4 fruit fly cellular contexts compared by ENCODE assay signal in genomic region chr3R:8340675-8341275, dm6.
TF ChIP-seq lines count a peak whose summit lies in the region.

Gene COX7A (minus strand): TSS chr3R:8341043.
Gene Arl2 (plus strand): TSS chr3R:8341100.

- no peak for TF ChIP-seq CTCF in whole organism, embryonic (GFP tag; optimal IDR thresholded peaks at IDR 0.05; lab: Kevin White, UChicago)

TF ChIP-seq in whole organism, adult, 20 proteins besides CTCF, POLR2A, EP300 and RAD21:
- TF ChIP-seq Crg-1 (GFP tag; optimal IDR thresholded peaks at IDR 0.05; lab: Kevin White, UChicago) (peak; percentile 20), CG7101 (tag; optimal IDR thresholded peaks at IDR 0.05; lab: Kevin White, UChicago) (peak; percentile 1), Clk (GFP tag; optimal IDR thresholded peaks at IDR 0.05; lab: Kevin White, UChicago) (no peak), CG14711 (tag; optimal IDR thresholded peaks at IDR 0.05; lab: Kevin White, UChicago) (peak; percentile 16), tj (GFP tag; optimal IDR thresholded peaks at IDR 0.05; lab: Kevin White, UChicago) (peak; percentile 23), bab1 (GFP tag; optimal IDR thresholded peaks at IDR 0.05; lab: Kevin White, UChicago) (peak; percentile 8), cnc (optimal IDR thresholded peaks at IDR 0.05; lab: Kevin White, UChicago) (no peak), CG11617 (GFP tag; optimal IDR thresholded peaks at IDR 0.05; lab: Kevin White, UChicago) (no peak)
TF ChIP-seq in whole organism, adult: peak in this region for 5.

TF ChIP-seq in whole organism, embryonic, 481 proteins besides CTCF, POLR2A, EP300 and RAD21 (continues in another document):
- peak; percentile 89 for TF ChIP-seq hb (GFP tag; IDR thresholded peaks at IDR 0.05; lab: Robert Waterston, UW; ENCODE audit: partially characterized antibody)
- no peak for TF ChIP-seq CG9817 (tag; optimal IDR thresholded peaks at IDR 0.05; lab: Kevin White, UChicago)
- TF ChIP-seq CG31365 (tag; optimal IDR thresholded peaks at IDR 0.05; lab: Kevin White, UChicago): peak; percentile 8
- peak; percentile 96 for TF ChIP-seq ato (GFP tag; IDR thresholded peaks at IDR 0.05; lab: Robert Waterston, UW; ENCODE audit: partially characterized antibody)
- TF ChIP-seq dm (GFP tag; optimal IDR thresholded peaks at IDR 0.05; lab: Kevin White, UChicago): peak; percentile 23
- no peak for TF ChIP-seq Atf3 (GFP tag; optimal IDR thresholded peaks at IDR 0.05; lab: Kevin White, UChicago)
- TF ChIP-seq onecut (GFP tag; IDR thresholded peaks at IDR 0.05; lab: Robert Waterston, UW): 0 out of 2 replicates have a peak, but pooled peaks have one; percentile 10
- TF ChIP-seq Myb (GFP tag; optimal IDR thresholded peaks at IDR 0.05; lab: Kevin White, UChicago): peak; percentile 1
- peak; percentile 9 for TF ChIP-seq Meics (GFP tag; optimal IDR thresholded peaks at IDR 0.05; lab: Kevin White, UChicago)
- TF ChIP-seq lilli (GFP tag; optimal IDR thresholded peaks at IDR 0.05; lab: Kevin White, UChicago): peak; percentile 20
- peak; percentile 95 for TF ChIP-seq zen2 (GFP tag; IDR thresholded peaks at IDR 0.05; lab: Robert Waterston, UW; ENCODE audit: partially characterized antibody)
- peak; percentile 89 for TF ChIP-seq nerfin-2 (GFP tag; IDR thresholded peaks at IDR 0.05; lab: Robert Waterston, UW; ENCODE audit: partially characterized antibody)
- peak; percentile 94 for TF ChIP-seq sna (GFP tag; IDR thresholded peaks at IDR 0.05; lab: Robert Waterston, UW; ENCODE audit: partially characterized antibody)
- peak; percentile 37 for TF ChIP-seq CG17385 (GFP tag; optimal IDR thresholded peaks at IDR 0.05; lab: Kevin White, UChicago)
- no peak for TF ChIP-seq lov (optimal IDR thresholded peaks at IDR 0.05; lab: Kevin White, UChicago)
- TF ChIP-seq lov (GFP tag; IDR thresholded peaks at IDR 0.05; lab: Robert Waterston, UW): no peak
- TF ChIP-seq CG8924 (tag; optimal IDR thresholded peaks at IDR 0.05; lab: Kevin White, UChicago): peak; percentile 77
- TF ChIP-seq CG6791 (GFP tag; IDR thresholded peaks at IDR 0.05; lab: Robert Waterston, UW; ENCODE audit: partially characterized antibody): peak; percentile 94
- peak; percentile 72 for TF ChIP-seq CG12659 (GFP tag; optimal IDR thresholded peaks at IDR 0.05; lab: Kevin White, UChicago)
- no peak for TF ChIP-seq Stat92E (GFP tag; optimal IDR thresholded peaks at IDR 0.05; lab: Kevin White, UChicago)
- no peak for TF ChIP-seq Mrtf (GFP tag; IDR thresholded peaks at IDR 0.05; lab: Robert Waterston, UW)
- TF ChIP-seq Sin3A (optimal IDR thresholded peaks at IDR 0.05; lab: Kevin White, UChicago): peak; percentile 30
- peak; percentile 96 for TF ChIP-seq CG13287 (GFP tag; IDR thresholded peaks at IDR 0.05; lab: Robert Waterston, UW; ENCODE audit: partially characterized antibody)
- TF ChIP-seq nerfin-1 (tag; optimal IDR thresholded peaks at IDR 0.05; lab: Kevin White, UChicago): peak; percentile 14
- TF ChIP-seq tx (GFP tag; optimal IDR thresholded peaks at IDR 0.05; lab: Kevin White, UChicago): peak; percentile 31
- TF ChIP-seq mam (GFP tag; optimal IDR thresholded peaks at IDR 0.05; lab: Kevin White, UChicago): no peak

TF ChIP-seq in whole organism, prepupa, 60 proteins besides CTCF, POLR2A, EP300 and RAD21:
- TF ChIP-seq fkh (GFP tag; optimal IDR thresholded peaks at IDR 0.05; lab: Kevin White, UChicago) (peak; percentile 8), achi (GFP tag; optimal IDR thresholded peaks at IDR 0.05; lab: Kevin White, UChicago) (peak; percentile 99), Blimp-1 (GFP tag; optimal IDR thresholded peaks at IDR 0.05; lab: Kevin White, UChicago) (no peak), Hr4 (GFP tag; optimal IDR thresholded peaks at IDR 0.05; lab: Kevin White, UChicago) (no peak), lz (GFP tag; optimal IDR thresholded peaks at IDR 0.05; lab: Kevin White, UChicago) (no peak), CG10669 (GFP tag; optimal IDR thresholded peaks at IDR 0.05; lab: Kevin White, UChicago) (no peak), Eip78C (GFP tag; lab: Kevin White, UChicago) (peak; percentile 37), Eip93F (GFP tag; optimal IDR thresholded peaks at IDR 0.05; lab: Kevin White, UChicago) (no peak), salr (GFP tag; optimal IDR thresholded peaks at IDR 0.05; lab: Kevin White, UChicago) (no peak)

TF ChIP-seq in whole organism, wandering third instar larva, 38 proteins besides CTCF, POLR2A, EP300 and RAD21:
- no peak for TF ChIP-seq Rel (GFP tag; optimal IDR thresholded peaks at IDR 0.05; lab: Kevin White, UChicago)
- peak; percentile 7 for TF ChIP-seq Rel (tag; optimal IDR thresholded peaks at IDR 0.05; lab: Kevin White, UChicago)
- TF ChIP-seq jim (GFP tag; optimal IDR thresholded peaks at IDR 0.05; lab: Kevin White, UChicago): no peak
- TF ChIP-seq CrebA (GFP tag; optimal IDR thresholded peaks at IDR 0.05; lab: Kevin White, UChicago; ENCODE audit: borderline replicate concordance): no peak
- peak; percentile 26 for TF ChIP-seq CG9705 (GFP tag; optimal IDR thresholded peaks at IDR 0.05; lab: Kevin White, UChicago)
- TF ChIP-seq lola (GFP tag; optimal IDR thresholded peaks at IDR 0.05; lab: Kevin White, UChicago): no peak
- TF ChIP-seq Myc (optimal IDR thresholded peaks at IDR 0.05; lab: Kevin White, UChicago): no peak
- TF ChIP-seq sv (GFP tag; optimal IDR thresholded peaks at IDR 0.05; lab: Kevin White, UChicago): no peak
- peak; percentile 29 for TF ChIP-seq Hr83 (GFP tag; optimal IDR thresholded peaks at IDR 0.05; lab: Kevin White, UChicago; ENCODE audit: poor library complexity, severe bottlenecking)
- TF ChIP-seq CG32264 (GFP tag; optimal IDR thresholded peaks at IDR 0.05; lab: Kevin White, UChicago): no peak
- TF ChIP-seq woc (GFP tag; optimal IDR thresholded peaks at IDR 0.05; lab: Kevin White, UChicago): no peak
- TF ChIP-seq GATAd (GFP tag; optimal IDR thresholded peaks at IDR 0.05; lab: Kevin White, UChicago): no peak
- no peak for TF ChIP-seq brk (GFP tag; optimal IDR thresholded peaks at IDR 0.05; lab: Kevin White, UChicago)
- no peak for TF ChIP-seq Jra (GFP tag; optimal IDR thresholded peaks at IDR 0.05; lab: Kevin White, UChicago)
- TF ChIP-seq HLH106 (tag; optimal IDR thresholded peaks at IDR 0.05; lab: Kevin White, UChicago): no peak
- TF ChIP-seq rgr (GFP tag; optimal IDR thresholded peaks at IDR 0.05; lab: Kevin White, UChicago): peak; percentile 26
- TF ChIP-seq OdsH (GFP tag; optimal IDR thresholded peaks at IDR 0.05; lab: Kevin White, UChicago): no peak
- no peak for TF ChIP-seq foxo (GFP tag; optimal IDR thresholded peaks at IDR 0.05; lab: Kevin White, UChicago)
- TF ChIP-seq Abd-B (GFP tag; optimal IDR thresholded peaks at IDR 0.05; lab: Kevin White, UChicago): no peak
- no peak for TF ChIP-seq Dif (GFP tag; optimal IDR thresholded peaks at IDR 0.05; lab: Kevin White, UChicago; ENCODE audit: partially characterized antibody)
- no peak for TF ChIP-seq Mio (GFP tag; optimal IDR thresholded peaks at IDR 0.05; lab: Kevin White, UChicago)
- TF ChIP-seq pan (optimal IDR thresholded peaks at IDR 0.05; lab: Kevin White, UChicago): no peak
- no peak for TF ChIP-seq Dfd (GFP tag; optimal IDR thresholded peaks at IDR 0.05; lab: Kevin White, UChicago)
- no peak for TF ChIP-seq Sp1 (GFP tag; optimal IDR thresholded peaks at IDR 0.05; lab: Kevin White, UChicago)
- no peak for TF ChIP-seq sage (GFP tag; optimal IDR thresholded peaks at IDR 0.05; lab: Kevin White, UChicago)
- no peak for TF ChIP-seq br (GFP tag; optimal IDR thresholded peaks at IDR 0.05; lab: Kevin White, UChicago)
- no peak for TF ChIP-seq Hnf4 (GFP tag; optimal IDR thresholded peaks at IDR 0.05; lab: Kevin White, UChicago)
- no peak for TF ChIP-seq psq (GFP tag; optimal IDR thresholded peaks at IDR 0.05; lab: Kevin White, UChicago)
- TF ChIP-seq fru (GFP tag; optimal IDR thresholded peaks at IDR 0.05; lab: Kevin White, UChicago): no peak
